Worm (Caenorhabditis elegans) whole organism, L4 larva: Measurements from ENCODE around the gene F47B8.1.
A peak's percentile ranks its signal among the peaks of the same experiment; 100 is the strongest.

Experiments
- D1046.2 ChIP-seq: fragments of 200-800 bp; sonication (Bioruptor generic); IDR thresholded peaks from 2 replicates; pipeline ENCODE4 v1.3.6; 2022; ENCODE audit warnings: missing genetic modification characterization, missing compliant biosample characterization
- F44E2.7 ChIP-seq: fragments of 200-800 bp; sonication (Bioruptor generic); IDR thresholded peaks from 2 replicates; pipeline ENCODE4 v2.1.2; 2022; ENCODE audit warnings: missing genetic modification characterization, missing compliant biosample characterization
- R02D3.7 ChIP-seq: fragments of 150-350 bp; sonication (generic microtip); optimal IDR thresholded peaks from 3 replicates; lab custom pipeline; 2014; ENCODE audit warnings: missing biosample characterization, missing genetic modification characterization
- T20F7.1 ChIP-seq: fragments of 200-800 bp; sonication (Bioruptor generic); optimal IDR thresholded peaks from 2 replicates; lab custom pipeline; 2018; ENCODE audit warnings: mild to moderate bottlenecking, missing genetic modification characterization, missing compliant biosample characterization
- Y48G9A.11 ChIP-seq: fragments of 200-800 bp; sonication (Bioruptor generic); IDR thresholded peaks from 2 replicates; pipeline ENCODE4 v1.3.6; 2022; ENCODE audit warnings: missing genetic modification reagents, missing genetic modification characterization, missing compliant biosample characterization
- Y75B8A.6 ChIP-seq: fragments of 200-800 bp; sonication (Bioruptor generic); IDR thresholded peaks from 2 replicates; pipeline ENCODE4 v1.3.6; 2022; ENCODE audit warnings: missing genetic modification reagents, missing genetic modification characterization, missing compliant biosample characterization
- ZK337.2 ChIP-seq: fragments of 200-800 bp; sonication (Bioruptor generic); IDR thresholded peaks from 2 replicates; pipeline ENCODE4 v1.3.6; 2022; ENCODE audit warnings: missing genetic modification reagents, missing genetic modification characterization, missing compliant biosample characterization
- ZK546.5 ChIP-seq, 2 experiments: sonication (generic microtip); optimal IDR thresholded peaks; 2 replicates each; lab custom pipeline; 2017; ENCODE audit warnings: missing biosample characterization in 2 of 2, missing genetic modification characterization in 2 of 2
- aha-1 ChIP-seq: fragments of 150-350 bp; peaks from one replicate; lab custom pipeline; 2014; ENCODE audit warnings: missing biosample characterization, missing genetic modification characterization
- ama-1 ChIP-seq: fragments of 150-350 bp; optimal IDR thresholded peaks from 2 replicates; lab custom pipeline; 2014; ENCODE audit warnings: inconsistent platforms, mixed read lengths
- arid-1 ChIP-seq: fragments of 200-800 bp; sonication (Bioruptor generic); conservative IDR thresholded peaks from 2 replicates; pipeline ENCODE4 v1.3.6; 2022; ENCODE audit warnings: missing genetic modification reagents, missing genetic modification characterization, missing compliant biosample characterization
- ceh-28 ChIP-seq: fragments of 150-350 bp; optimal IDR thresholded peaks from 2 replicates; lab custom pipeline; 2014; ENCODE audit warnings: missing biosample characterization, missing genetic modification reagents, missing genetic modification characterization
- ceh-82 ChIP-seq: sonication (generic microtip); optimal IDR thresholded peaks from 2 replicates; lab custom pipeline; 2017; ENCODE audit warnings: missing biosample characterization, missing genetic modification characterization
- cey-2 ChIP-seq: sonication (generic microtip); optimal IDR thresholded peaks from 3 replicates; lab custom pipeline; 2017; ENCODE audit warnings: missing genetic modification characterization, mild to moderate bottlenecking, missing compliant biosample characterization, antibody characterized with exemption, borderline replicate concordance; ENCODE audit not compliant: insufficient read depth
- daf-16 ChIP-seq, 3 experiments: sonication (generic microtip); optimal IDR thresholded peaks; 2 replicates each; lab custom pipeline; 2016 to 2017; ENCODE audit warnings: missing genetic modification characterization in 3 of 3, missing genetic modification reagents in 3 of 3, mild to moderate bottlenecking in 2 of 3, missing compliant biosample characterization in 2 of 3, missing biosample characterization in 1 of 3, moderate library complexity in 1 of 3
- daf-19 ChIP-seq: fragments of 200-800 bp; sonication (Bioruptor generic); conservative IDR thresholded peaks from 2 replicates; pipeline ENCODE4 v1.3.6; 2022; ENCODE audit warnings: missing genetic modification characterization, missing compliant biosample characterization
- dmd-9 ChIP-seq: fragments of 200-800 bp; sonication (Bioruptor generic); IDR thresholded peaks from 2 replicates; pipeline ENCODE4 v1.3.6; 2022; ENCODE audit warnings: missing genetic modification reagents, missing genetic modification characterization, missing compliant biosample characterization
- dpl-1 ChIP-seq: fragments of 150-350 bp; optimal IDR thresholded peaks from 2 replicates; lab custom pipeline; 2014; ENCODE audit warnings: missing biosample characterization, missing genetic modification reagents, missing genetic modification characterization
- dve-1 ChIP-seq: sonication (generic microtip); optimal IDR thresholded peaks from 2 replicates; lab custom pipeline; 2017; ENCODE audit warnings: antibody characterized with exemption, mild to moderate bottlenecking, missing genetic modification characterization, missing compliant biosample characterization; ENCODE audit not compliant: insufficient read depth
- egl-27 ChIP-seq: sonication (generic microtip); optimal IDR thresholded peaks from 3 replicates; lab custom pipeline; 2017; ENCODE audit warnings: missing biosample characterization, missing genetic modification reagents, missing genetic modification characterization
- fkh-10 ChIP-seq: fragments of 150-350 bp; optimal IDR thresholded peaks from 2 replicates; lab custom pipeline; 2014; ENCODE audit warnings: missing biosample characterization, missing genetic modification reagents, missing genetic modification characterization
- hif-1 ChIP-seq, 2 experiments: sonication (generic microtip); optimal IDR thresholded peaks; 2 replicates each; lab custom pipeline; 2016 to 2017; ENCODE audit warnings: missing compliant biosample characterization in 2 of 2, missing genetic modification characterization in 2 of 2, missing genetic modification reagents in 2 of 2, missing genotype in 2 of 2, mild to moderate bottlenecking in 1 of 2
- hlh-11 ChIP-seq: fragments of 200-800 bp; sonication (Bioruptor generic); optimal IDR thresholded peaks from 2 replicates; lab custom pipeline; 2018; ENCODE audit warnings: mild to moderate bottlenecking, missing genetic modification characterization, missing compliant biosample characterization
- hlh-30 ChIP-seq: sonication (generic microtip); optimal IDR thresholded peaks from 2 replicates; lab custom pipeline; 2017; ENCODE audit warnings: antibody characterized with exemption, mild to moderate bottlenecking, missing genetic modification characterization, missing compliant biosample characterization; ENCODE audit not compliant: insufficient read depth
- lin-1 ChIP-seq: fragments of 200-800 bp; sonication (Bioruptor generic); IDR thresholded peaks from 2 replicates; pipeline ENCODE4 v1.3.6; 2022; ENCODE audit warnings: missing genetic modification reagents, missing genetic modification characterization, missing compliant biosample characterization
- lin-15B ChIP-seq: fragments of 150-350 bp; sonication (generic microtip); optimal IDR thresholded peaks from 3 replicates; lab custom pipeline; 2014; ENCODE audit warnings: missing biosample characterization, missing genetic modification characterization
- lin-29 ChIP-seq: fragments of 200-800 bp; sonication (Bioruptor generic); IDR thresholded peaks from 2 replicates; pipeline ENCODE4 v1.3.6; 2022; ENCODE audit warnings: missing genetic modification reagents, missing genetic modification characterization, missing compliant biosample characterization
- madf-9 ChIP-seq: fragments of 200-800 bp; sonication (Bioruptor generic); conservative IDR thresholded peaks from 2 replicates; pipeline ENCODE4 v1.3.6; 2022; ENCODE audit warnings: missing genetic modification reagents, missing genetic modification characterization, missing compliant biosample characterization
- mdt-29 ChIP-seq: fragments of 200-800 bp; sonication (Bioruptor generic); IDR thresholded peaks from 2 replicates; pipeline ENCODE4 v1.3.6; 2022; ENCODE audit warnings: missing genetic modification reagents, missing genetic modification characterization, missing compliant biosample characterization
- mep-1 ChIP-seq: fragments of 150-350 bp; sonication (generic microtip); optimal IDR thresholded peaks from 3 replicates; lab custom pipeline; 2014; ENCODE audit warnings: missing biosample characterization, missing genetic modification characterization
- nhr-102 ChIP-seq: sonication (generic microtip); optimal IDR thresholded peaks from 2 replicates; lab custom pipeline; 2016; ENCODE audit warnings: mild to moderate bottlenecking, missing genetic modification characterization, moderate library complexity, missing compliant biosample characterization
- nhr-111 ChIP-seq: fragments of 200-800 bp; sonication (Bioruptor generic); optimal IDR thresholded peaks from 2 replicates; lab custom pipeline; 2018; ENCODE audit warnings: mild to moderate bottlenecking, missing genetic modification characterization, missing compliant biosample characterization
- nhr-237 ChIP-seq: sonication (generic microtip); optimal IDR thresholded peaks from 2 replicates; lab custom pipeline; 2017; ENCODE audit warnings: missing biosample characterization, missing genetic modification characterization
- nhr-25 ChIP-seq: sonication (generic microtip); optimal IDR thresholded peaks from 2 replicates; lab custom pipeline; 2017; ENCODE audit warnings: missing genetic modification characterization, mild to moderate bottlenecking, missing compliant biosample characterization, antibody characterized with exemption, moderate library complexity, borderline replicate concordance; ENCODE audit not compliant: insufficient read depth
- nhr-28 ChIP-seq: fragments of 150-350 bp; optimal IDR thresholded peaks from 2 replicates; lab custom pipeline; 2014; ENCODE audit warnings: missing biosample characterization, missing genetic modification characterization
- nhr-41 ChIP-seq: fragments of 200-800 bp; sonication (Bioruptor generic); IDR thresholded peaks from 2 replicates; pipeline ENCODE4 v1.3.6; 2022; ENCODE audit warnings: missing genetic modification reagents, missing genetic modification characterization, missing compliant biosample characterization
- nhr-42 ChIP-seq: fragments of 200-800 bp; sonication (Bioruptor generic); IDR thresholded peaks from 2 replicates; pipeline ENCODE4 v1.3.6; 2022; ENCODE audit warnings: missing genetic modification characterization, missing compliant biosample characterization
- nhr-48 ChIP-seq: sonication (generic microtip); optimal IDR thresholded peaks from 2 replicates; lab custom pipeline; 2016; ENCODE audit warnings: mild to moderate bottlenecking, missing genetic modification characterization, missing compliant biosample characterization
- nhr-6 ChIP-seq: fragments of 150-350 bp; optimal IDR thresholded peaks from 2 replicates; lab custom pipeline; 2014; ENCODE audit warnings: missing biosample characterization, missing genetic modification characterization
- nhr-77 ChIP-seq: fragments of 150-350 bp; optimal IDR thresholded peaks from 2 replicates; lab custom pipeline; 2014; ENCODE audit warnings: missing biosample characterization, missing genetic modification characterization
- php-3 ChIP-seq: fragments of 200-800 bp; sonication (Bioruptor generic); IDR thresholded peaks from 2 replicates; pipeline ENCODE4 v1.3.6; 2022; ENCODE audit warnings: missing genetic modification reagents, missing genetic modification characterization, missing compliant biosample characterization
- saeg-2 ChIP-seq: fragments of 200-800 bp; sonication (Bioruptor generic); IDR thresholded peaks from 2 replicates; pipeline ENCODE4 v1.3.6; 2022; ENCODE audit warnings: missing genetic modification reagents, missing genetic modification characterization, missing compliant biosample characterization
- sdz-12 ChIP-seq: fragments of 200-800 bp; sonication (Bioruptor generic); optimal IDR thresholded peaks from 2 replicates; lab custom pipeline; 2018; ENCODE audit warnings: mild to moderate bottlenecking, missing genetic modification characterization, missing compliant biosample characterization
- snpc-4 ChIP-seq: fragments of 150-350 bp; optimal IDR thresholded peaks from 2 replicates; lab custom pipeline; 2014; ENCODE audit warnings: missing biosample characterization, missing genetic modification characterization
- zag-1 ChIP-seq: fragments of 150-350 bp; optimal IDR thresholded peaks from 2 replicates; lab custom pipeline; 2014; ENCODE audit warnings: missing biosample characterization, missing genetic modification characterization
- zfp-2 ChIP-seq: sonication (generic microtip); optimal IDR thresholded peaks from 2 replicates; lab custom pipeline; 2016; ENCODE audit warnings: mild to moderate bottlenecking, missing genetic modification characterization, missing compliant biosample characterization
- zfp-3 ChIP-seq: fragments of 200-800 bp; sonication (Bioruptor generic); conservative IDR thresholded peaks from 2 replicates; pipeline ENCODE4 v1.3.6; 2022; ENCODE audit warnings: missing genetic modification reagents, missing genetic modification characterization, missing compliant biosample characterization
- ztf-11 ChIP-seq: fragments of 150-350 bp; optimal IDR thresholded peaks from 2 replicates; lab custom pipeline; 2014; ENCODE audit warnings: missing biosample characterization, missing genetic modification characterization

F47B8.1 gene

ce11 chrV:14324502-14325467 is 10.6 kb upstream of the F47B8.1 start, which contains the start of the genes F47B8.4 and F47B8.18 (continued):
- TF ChIP-seq mep-1: no peak
- TF ChIP-seq mdt-29 (GFP tag; lab: Robert Waterston, UW): no peak
- no peak for TF ChIP-seq ceh-28 (tag; lab: Kevin White, UChicago)
- no peak for TF ChIP-seq ama-1
- TF ChIP-seq D1046.2 (GFP tag; lab: Robert Waterston, UW): no peak
- TF ChIP-seq arid-1 (GFP tag; lab: Robert Waterston, UW): no peak
- no peak for TF ChIP-seq cey-2 (tag; lab: Kevin White, UChicago)
- no peak for TF ChIP-seq nhr-111 (GFP tag; lab: Kevin White, UChicago)
- TF ChIP-seq sdz-12 (GFP tag; lab: Kevin White, UChicago): no peak
- no peak for TF ChIP-seq lin-15B (tag; lab: Kevin White, UChicago)
- TF ChIP-seq zag-1 (tag; lab: Kevin White, UChicago): no peak
- TF ChIP-seq fkh-10 (GFP tag; lab: Kevin White, UChicago): no peak
- TF ChIP-seq snpc-4 (tag; lab: Kevin White, UChicago): no peak
- no peak for TF ChIP-seq madf-9 (GFP tag; lab: Robert Waterston, UW)
- no peak for TF ChIP-seq ZK337.2 (GFP tag; lab: Robert Waterston, UW)
- TF ChIP-seq zfp-2 (tag; lab: Kevin White, UChicago): no peak
- TF ChIP-seq nhr-6 (tag; lab: Kevin White, UChicago): no peak
- TF ChIP-seq aha-1 (tag; lab: Kevin White, UChicago): peak; percentile 76
- no peak for TF ChIP-seq T20F7.1
- TF ChIP-seq egl-27: no peak
- no peak for TF ChIP-seq R02D3.7 (tag; lab: Kevin White, UChicago)
- TF ChIP-seq daf-16 (GFP tag; optimal IDR thresholded peaks at IDR 0.05; lab: Kevin White, UChicago): no peak
- TF ChIP-seq daf-16 (tag; optimal IDR thresholded peaks at IDR 0.05; lab: Kevin White, UChicago): peak; percentile 99

- TF ChIP-seq ZK546.5 (tag; optimal IDR thresholded peaks at IDR 0.05; lab: Kevin White, UChicago) (no peak), php-3 (GFP tag; lab: Robert Waterston, UW) (no peak), nhr-237 (tag; lab: Kevin White, UChicago) (no peak), lin-1 (GFP tag; lab: Robert Waterston, UW) (no peak), nhr-28 (tag; lab: Kevin White, UChicago) (peak; percentile 50), dmd-9 (no peak), hlh-30 (peak; percentile 75), nhr-41 (GFP tag; lab: Robert Waterston, UW) (no peak), ceh-28 (tag; lab: Kevin White, UChicago) (no peak), nhr-25 (tag; lab: Kevin White, UChicago) (no peak), F44E2.7 (GFP tag; lab: Robert Waterston, UW) (no peak), dpl-1 (GFP tag; lab: Kevin White, UChicago) (no peak), Y75B8A.6 (GFP tag; lab: Robert Waterston, UW) (no peak), zfp-3 (GFP tag; lab: Robert Waterston, UW) (no peak), nhr-102 (tag; lab: Kevin White, UChicago) (no peak), ceh-82 (no peak), saeg-2 (GFP tag; lab: Robert Waterston, UW) (no peak), fkh-10 (GFP tag; lab: Kevin White, UChicago) (no peak), nhr-42 (no peak), daf-19 (GFP tag; lab: Robert Waterston, UW) (no peak), lin-29 (GFP tag; lab: Robert Waterston, UW) (no peak), hif-1 (tag; optimal IDR thresholded peaks at IDR 0.05; lab: Kevin White, UChicago) (no peak), nhr-77 (tag; lab: Kevin White, UChicago) (no peak), madf-9 (GFP tag; lab: Robert Waterston, UW) (no peak), dve-1 (tag; lab: Kevin White, UChicago) (peak; percentile 3), nhr-48 (tag; lab: Kevin White, UChicago) (no peak), mdt-29 (GFP tag; lab: Robert Waterston, UW) (no peak), Y48G9A.11 (GFP tag; lab: Robert Waterston, UW) (no peak), hlh-11 (tag; lab: Kevin White, UChicago) (peak; percentile 31), ztf-11 (tag; lab: Kevin White, UChicago) (no peak)
Observed at ce11 chrV:14322743-14323142, 8.6 kb upstream of the F47B8.1 start, which contains the start of gene F47B8.3. TSS of gene F47B8.3 (minus strand) at chrV:14323003.
